Fruit fly (Drosophila melanogaster): ENCODE data around the gene CG42327.

The CG42327 gene

DNA sequence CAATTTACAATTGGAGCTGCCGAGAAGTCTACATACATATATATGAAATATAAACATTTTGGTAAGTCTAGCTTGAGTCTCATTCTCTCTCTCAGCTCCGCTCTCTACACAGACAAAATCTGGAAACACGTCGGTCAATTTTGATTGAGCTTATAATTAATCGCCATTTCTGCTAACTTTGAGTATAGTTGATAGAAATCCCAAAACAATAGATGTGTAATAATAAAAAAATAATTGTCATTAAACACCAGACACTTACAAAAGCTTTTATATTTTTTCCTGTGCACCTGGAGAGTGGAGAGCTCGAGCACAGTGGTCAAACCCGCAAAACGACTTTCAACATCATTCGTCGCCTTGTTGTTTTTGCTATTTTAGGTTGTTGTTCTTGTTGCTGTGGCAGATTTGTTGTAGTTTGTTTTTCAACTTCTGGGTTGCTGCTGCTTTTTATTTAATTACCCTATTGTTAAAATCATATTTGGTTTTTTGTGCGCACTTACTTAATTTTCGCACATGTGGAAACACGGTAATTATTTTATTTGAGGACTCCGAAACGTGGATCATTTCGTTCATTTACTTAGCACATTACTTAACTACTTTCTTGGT lies 766 bp downstream of the CG42327 start (continued):
- peak; percentile 92 for TF ChIP-seq ham (GFP tag; IDR thresholded peaks at IDR 0.05)
- TF ChIP-seq ro (GFP tag; IDR thresholded peaks at IDR 0.05): peak; percentile 90
- TF ChIP-seq Mad (GFP tag; optimal IDR thresholded peaks at IDR 0.05): peak; percentile 95
- TF ChIP-seq CG9727 (GFP tag; optimal IDR thresholded peaks at IDR 0.05): peak; percentile 94
- peak; percentile 68 for TF ChIP-seq CG3163 (GFP tag; optimal IDR thresholded peaks at IDR 0.05)
- peak; percentile 95 for TF ChIP-seq CG11504 (tag; optimal IDR thresholded peaks at IDR 0.05)
- peak; percentile 97 for TF ChIP-seq Dek (tag; optimal IDR thresholded peaks at IDR 0.05)
- TF ChIP-seq CG42726 (GFP tag; IDR thresholded peaks at IDR 0.05; ENCODE audit: partially characterized antibody): no peak
- TF ChIP-seq CG12236 (GFP tag; optimal IDR thresholded peaks at IDR 0.05): peak; percentile 90
- TF ChIP-seq CG30020 (tag; optimal IDR thresholded peaks at IDR 0.05): peak; percentile 65
- peak; percentile 91 for TF ChIP-seq cato (GFP tag; optimal IDR thresholded peaks at IDR 0.05; ENCODE audit: borderline replicate concordance)
- peak; percentile 90 for TF ChIP-seq CG11093 (GFP tag; IDR thresholded peaks at IDR 0.05)
- TF ChIP-seq BtbVII (GFP tag; optimal IDR thresholded peaks at IDR 0.05): peak; percentile 95
- peak; percentile 85 for TF ChIP-seq sd (tag; optimal IDR thresholded peaks at IDR 0.05)
- TF ChIP-seq stwl (tag; optimal IDR thresholded peaks at IDR 0.05): peak; percentile 37
- peak; percentile 76 for TF ChIP-seq CG15696 (tag; optimal IDR thresholded peaks at IDR 0.05)
- peak; percentile 98 for TF ChIP-seq Ets65A (GFP tag)
- peak; percentile 84 for TF ChIP-seq Rx (GFP tag; IDR thresholded peaks at IDR 0.05)
- TF ChIP-seq NC2β (GFP tag; optimal IDR thresholded peaks at IDR 0.05): peak; percentile 95
- TF ChIP-seq nerfin-1 (tag; optimal IDR thresholded peaks at IDR 0.05): peak; percentile 90
- TF ChIP-seq hkb (optimal IDR thresholded peaks at IDR 0.05): no peak
- peak; percentile 98 for TF ChIP-seq hkb (GFP tag; IDR thresholded peaks at IDR 0.05)
- TF ChIP-seq seq (GFP tag; IDR thresholded peaks at IDR 0.05): peak; percentile 94
- peak; percentile 98 for TF ChIP-seq lab (GFP tag; optimal IDR thresholded peaks at IDR 0.05)
- no peak for TF ChIP-seq pros (GFP tag; optimal IDR thresholded peaks at IDR 0.05)
- TF ChIP-seq CG1792 (GFP tag; optimal IDR thresholded peaks at IDR 0.05): peak; percentile 92
- TF ChIP-seq jigr1 (GFP tag; IDR thresholded peaks at IDR 0.05): peak; percentile 84; the same call in 2 of the 3 replicates
- TF ChIP-seq ems (GFP tag; optimal IDR thresholded peaks at IDR 0.05): peak; percentile 97
- TF ChIP-seq CG7786 (GFP tag; optimal IDR thresholded peaks at IDR 0.05): peak; percentile 96
- TF ChIP-seq nau (GFP tag; optimal IDR thresholded peaks at IDR 0.05): peak; percentile 92
- TF ChIP-seq CG3838 (GFP tag; optimal IDR thresholded peaks at IDR 0.05): peak; percentile 92
- peak; percentile 95 for TF ChIP-seq CG17361 (GFP tag; IDR thresholded peaks at IDR 0.05)
- peak; percentile 97 for TF ChIP-seq H15 (GFP tag; IDR thresholded peaks at IDR 0.05)
- TF ChIP-seq CG4707 (GFP tag; optimal IDR thresholded peaks at IDR 0.05): peak; percentile 93
- TF ChIP-seq insv (GFP tag; optimal IDR thresholded peaks at IDR 0.05): peak; percentile 37 to 51
- peak; percentile 72 for TF ChIP-seq CG17186 (GFP tag; optimal IDR thresholded peaks at IDR 0.05)
- peak; percentile 77 for TF ChIP-seq CG6654 (GFP tag; optimal IDR thresholded peaks at IDR 0.05)
- peak; percentile 93 for TF ChIP-seq Atf-2 (GFP tag; optimal IDR thresholded peaks at IDR 0.05)
- TF ChIP-seq CG12219 (GFP tag; optimal IDR thresholded peaks at IDR 0.05): peak; percentile 96
- TF ChIP-seq dimm (GFP tag; IDR thresholded peaks at IDR 0.05): peak; percentile 94
- TF ChIP-seq CG11696 (GFP tag; IDR thresholded peaks at IDR 0.05): peak; percentile 91
- peak; percentile 87 for TF ChIP-seq dm (GFP tag; optimal IDR thresholded peaks at IDR 0.05)
- TF ChIP-seq HmgZ (tag; optimal IDR thresholded peaks at IDR 0.05): peak; percentile 96
- TF ChIP-seq CoRest (tag; optimal IDR thresholded peaks at IDR 0.05): peak; percentile 96
- peak; percentile 93 for TF ChIP-seq CG30431 (GFP tag; optimal IDR thresholded peaks at IDR 0.05)
- TF ChIP-seq Hr3 (GFP tag; optimal IDR thresholded peaks at IDR 0.05): peak; percentile 92
- TF ChIP-seq Sox102F (GFP tag; optimal IDR thresholded peaks at IDR 0.05): peak; percentile 96
- peak; percentile 91 for TF ChIP-seq onecut (GFP tag; IDR thresholded peaks at IDR 0.05)
- TF ChIP-seq CG3281 (GFP tag; optimal IDR thresholded peaks at IDR 0.05): peak; percentile 95
- TF ChIP-seq MESR4 (GFP tag; optimal IDR thresholded peaks at IDR 0.05): peak; percentile 60
